Worm (Caenorhabditis elegans) whole organism, L1 larva: ENCODE results near the gene tbc-10.

ENCODE experiments used
- C16A3.4 ChIP-seq: fragments of 150-350 bp; optimal IDR thresholded peaks from 2 replicates; lab custom pipeline; 2014; ENCODE audit warnings: missing biosample characterization, missing genetic modification characterization
- C34B4.2 ChIP-seq: sonication (generic microtip); optimal IDR thresholded peaks from 2 replicates; lab custom pipeline; 2017; ENCODE audit warnings: mild to moderate bottlenecking, missing genetic modification characterization, missing compliant biosample characterization
- F16B12.6 ChIP-seq: fragments of 150-350 bp; optimal IDR thresholded peaks from 2 replicates; lab custom pipeline; 2014; ENCODE audit warnings: missing biosample characterization, missing genetic modification characterization
- aha-1 ChIP-seq: fragments of 150-350 bp; optimal IDR thresholded peaks from 2 replicates; lab custom pipeline; 2014; ENCODE audit warnings: missing biosample characterization, missing genetic modification characterization
- alr-1 ChIP-seq: fragments of 200-800 bp; sonication (Bioruptor generic); optimal IDR thresholded peaks from 2 replicates; lab custom pipeline; 2018; ENCODE audit warnings: borderline replicate concordance, mild to moderate bottlenecking, missing genetic modification characterization, missing compliant biosample characterization
- aly-2 ChIP-seq: fragments of 150-350 bp; optimal IDR thresholded peaks from 2 replicates; lab custom pipeline; 2014; ENCODE audit warnings: missing biosample characterization, missing genetic modification characterization
- ama-1 ChIP-seq: fragments of 150-350 bp; optimal IDR thresholded peaks from 2 replicates; lab custom pipeline; 2014
- blmp-1 ChIP-seq: fragments of 150-350 bp; optimal IDR thresholded peaks from 2 replicates; lab custom pipeline; 2014; ENCODE audit warnings: missing biosample characterization, missing genetic modification characterization
- ceh-63 ChIP-seq: fragments of 200-800 bp; sonication (Bioruptor generic); optimal IDR thresholded peaks from 2 replicates; lab custom pipeline; 2018; ENCODE audit warnings: mild to moderate bottlenecking, missing genetic modification characterization, missing compliant biosample characterization
- ceh-8 ChIP-seq: fragments of 200-800 bp; sonication (Bioruptor generic); optimal IDR thresholded peaks from 2 replicates; lab custom pipeline; 2018; ENCODE audit warnings: mild to moderate bottlenecking, missing genetic modification characterization, moderate library complexity, missing compliant biosample characterization
- ceh-88 ChIP-seq: fragments of 200-800 bp; sonication (Bioruptor generic); IDR thresholded peaks from 2 replicates; pipeline ENCODE4 v1.3.6; 2022; ENCODE audit warnings: missing genetic modification characterization, missing compliant biosample characterization
- dpl-1 ChIP-seq, 3 experiments: fragments of 150-350 bp in 2 of 3; sonication (generic microtip) in 1 of 3; optimal IDR thresholded peaks; 2 replicates each; lab custom pipeline; 2014 to 2017; ENCODE audit warnings: missing biosample characterization in 3 of 3, missing genetic modification characterization in 3 of 3, missing genetic modification reagents in 3 of 3
- efl-1 ChIP-seq, 4 experiments: fragments of 150-350 bp; optimal IDR thresholded peaks in 3 of 4; peaks in 1 of 4; 1 replicate in 1 of 4; 2 replicates in 3 of 4; lab custom pipeline; 2014; ENCODE audit warnings: missing biosample characterization in 2 of 4, missing genetic modification characterization in 2 of 4, missing genetic modification reagents in 2 of 4
- efl-3 ChIP-seq: fragments of 200-800 bp; sonication (Bioruptor generic); optimal IDR thresholded peaks from 2 replicates; lab custom pipeline; 2018; ENCODE audit warnings: mild to moderate bottlenecking, missing genetic modification characterization, missing compliant biosample characterization
- egl-13 ChIP-seq: sonication (generic microtip); optimal IDR thresholded peaks from 2 replicates; lab custom pipeline; 2016; ENCODE audit warnings: missing genotype, missing genetic modification reagents, missing genetic modification characterization, missing compliant biosample characterization
- egl-27 ChIP-seq, 2 experiments: fragments of 150-350 bp in 1 of 2; sonication (generic microtip); optimal IDR thresholded peaks; 3 replicates each; lab custom pipeline; 2017 to 2018; ENCODE audit warnings: missing biosample characterization in 2 of 2, missing genetic modification characterization in 2 of 2, missing genetic modification reagents in 2 of 2
- elt-3 ChIP-seq, 6 experiments: fragments of 150-350 bp in 1 of 6; sonication (generic microtip); optimal IDR thresholded peaks; 2 replicates each; lab custom pipeline; 2017 to 2018; ENCODE audit warnings: missing biosample characterization in 6 of 6, missing genetic modification characterization in 6 of 6, inconsistent platforms in 1 of 6
- fkh-10 ChIP-seq: sonication (generic microtip); optimal IDR thresholded peaks from 2 replicates; lab custom pipeline; 2017; ENCODE audit warnings: missing biosample characterization, missing genetic modification reagents, missing genetic modification characterization
- fkh-4 ChIP-seq: sonication (generic microtip); optimal IDR thresholded peaks from 2 replicates; lab custom pipeline; 2016; ENCODE audit warnings: missing compliant biosample characterization, missing genetic modification characterization, borderline replicate concordance
- fkh-8 ChIP-seq: sonication (generic microtip); optimal IDR thresholded peaks from 2 replicates; lab custom pipeline; 2016; ENCODE audit warnings: mild to moderate bottlenecking, missing genetic modification characterization, missing compliant biosample characterization
- grh-1 ChIP-seq: fragments of 200-800 bp; sonication (Bioruptor generic); IDR thresholded peaks from 2 replicates; pipeline ENCODE4 v1.3.6; 2022; ENCODE audit warnings: missing genetic modification reagents, missing genetic modification characterization, missing compliant biosample characterization
- hlh-17 ChIP-seq: fragments of 200-800 bp; sonication (Bioruptor generic); optimal IDR thresholded peaks from 2 replicates; lab custom pipeline; 2018; ENCODE audit warnings: missing genetic modification characterization, mild to moderate bottlenecking, missing compliant biosample characterization, moderate library complexity, borderline replicate concordance
- hpl-2 ChIP-seq: fragments of 150-350 bp; optimal IDR thresholded peaks from 2 replicates; lab custom pipeline; 2014; ENCODE audit warnings: missing biosample characterization, missing genetic modification reagents, missing genetic modification characterization
- irx-1 ChIP-seq: sonication (generic microtip); optimal IDR thresholded peaks from 2 replicates; lab custom pipeline; 2016; ENCODE audit warnings: missing genetic modification characterization, missing compliant biosample characterization
- jun-1 ChIP-seq: fragments of 150-350 bp; optimal IDR thresholded peaks from 2 replicates; lab custom pipeline; 2014; ENCODE audit warnings: missing biosample characterization, missing genetic modification reagents, missing genetic modification characterization
- lin-15B ChIP-seq: fragments of 150-350 bp; sonication (generic microtip); optimal IDR thresholded peaks from 3 replicates; lab custom pipeline; 2014; ENCODE audit warnings: missing biosample characterization, missing genetic modification characterization
- lin-35 ChIP-seq, 2 experiments: fragments of 150-350 bp; optimal IDR thresholded peaks; 2 replicates each; lab custom pipeline; 2014; ENCODE audit warnings: missing biosample characterization in 2 of 2, missing genetic modification characterization in 2 of 2, missing genetic modification reagents in 2 of 2
- lin-39 ChIP-seq: fragments of 150-350 bp; optimal IDR thresholded peaks from 2 replicates; lab custom pipeline; 2014; ENCODE audit warnings: missing biosample characterization, missing genetic modification reagents, missing genetic modification characterization
- mab-9 ChIP-seq: fragments of 200-800 bp; sonication (Bioruptor generic); IDR thresholded peaks from 2 replicates; pipeline ENCODE4 v1.3.6; 2022; ENCODE audit warnings: missing genetic modification reagents, missing genetic modification characterization, missing compliant biosample characterization
- mef-2 ChIP-seq: fragments of 150-350 bp; optimal IDR thresholded peaks from 2 replicates; lab custom pipeline; 2014; ENCODE audit warnings: missing biosample characterization, missing genetic modification characterization
- nhr-11 ChIP-seq: fragments of 150-350 bp; optimal IDR thresholded peaks from 2 replicates; lab custom pipeline; 2014; ENCODE audit warnings: missing biosample characterization, missing genetic modification characterization
- nhr-19 ChIP-seq: fragments of 200-800 bp; sonication (Bioruptor generic); conservative IDR thresholded peaks from 2 replicates; pipeline ENCODE4 v1.3.6; 2022; ENCODE audit warnings: missing genetic modification characterization, missing compliant biosample characterization
- nhr-237 ChIP-seq: fragments of 150-350 bp; optimal IDR thresholded peaks from 2 replicates; lab custom pipeline; 2014; ENCODE audit warnings: missing biosample characterization, missing genetic modification characterization
- nhr-28 ChIP-seq: fragments of 150-350 bp; optimal IDR thresholded peaks from 2 replicates; lab custom pipeline; 2014; ENCODE audit warnings: missing biosample characterization, missing genetic modification characterization
- nhr-47 ChIP-seq: sonication (generic microtip); optimal IDR thresholded peaks from 2 replicates; lab custom pipeline; 2016; ENCODE audit warnings: mild to moderate bottlenecking, missing genetic modification characterization, moderate library complexity, missing compliant biosample characterization
- nhr-77 ChIP-seq: fragments of 150-350 bp; optimal IDR thresholded peaks from 2 replicates; lab custom pipeline; 2014; ENCODE audit warnings: missing biosample characterization, missing genetic modification characterization
- nhr-90 ChIP-seq: sonication (generic microtip); optimal IDR thresholded peaks from 2 replicates; lab custom pipeline; 2016; ENCODE audit warnings: mild to moderate bottlenecking, missing genetic modification characterization, missing compliant biosample characterization; ENCODE audit not compliant: poor library complexity
- pag-3 ChIP-seq: sonication (generic microtip); optimal IDR thresholded peaks from 2 replicates; lab custom pipeline; 2017; ENCODE audit warnings: missing genetic modification characterization, mild to moderate bottlenecking, missing compliant biosample characterization, antibody characterized with exemption, borderline replicate concordance; ENCODE audit not compliant: insufficient read depth
- pax-3 ChIP-seq: fragments of 200-800 bp; sonication (Bioruptor generic); optimal IDR thresholded peaks from 2 replicates; lab custom pipeline; 2018; ENCODE audit warnings: mild to moderate bottlenecking, missing genetic modification characterization, moderate library complexity, missing compliant biosample characterization
- pqm-1 ChIP-seq: sonication (generic microtip); optimal IDR thresholded peaks from 3 replicates; lab custom pipeline; 2017; ENCODE audit warnings: missing biosample characterization, missing genetic modification characterization
- rnt-1 ChIP-seq: sonication (generic microtip); optimal IDR thresholded peaks from 2 replicates; lab custom pipeline; 2016; ENCODE audit warnings: mild to moderate bottlenecking, missing genetic modification characterization, moderate library complexity, missing compliant biosample characterization
- snu-23 ChIP-seq: sonication (generic microtip); optimal IDR thresholded peaks from 2 replicates; lab custom pipeline; 2016; ENCODE audit warnings: missing genetic modification characterization, missing compliant biosample characterization
- sptf-1 ChIP-seq: fragments of 150-350 bp; optimal IDR thresholded peaks from 2 replicates; lab custom pipeline; 2014; ENCODE audit warnings: missing biosample characterization, missing genetic modification characterization
- swsn-7 ChIP-seq: sonication (generic microtip); optimal IDR thresholded peaks from 2 replicates; lab custom pipeline; 2016; ENCODE audit warnings: missing genetic modification characterization, missing compliant biosample characterization
- tbx-2 ChIP-seq: sonication (generic microtip); optimal IDR thresholded peaks from 2 replicates; lab custom pipeline; 2016; ENCODE audit warnings: missing genetic modification characterization, missing compliant biosample characterization
- tlp-1 ChIP-seq: fragments of 150-350 bp; optimal IDR thresholded peaks from 2 replicates; lab custom pipeline; 2014; ENCODE audit warnings: missing biosample characterization, missing genetic modification characterization
- unc-98 ChIP-seq: fragments of 200-800 bp; sonication (Bioruptor generic); IDR thresholded peaks from 2 replicates; pipeline ENCODE4 v1.3.6; 2022; ENCODE audit warnings: missing genetic modification characterization, missing compliant biosample characterization
- vab-15 ChIP-seq: sonication (generic microtip); optimal IDR thresholded peaks from 2 replicates; lab custom pipeline; 2017; ENCODE audit warnings: missing genotype, mild to moderate bottlenecking, missing genetic modification characterization, missing compliant biosample characterization
- xbp-1 ChIP-seq: sonication (generic microtip); optimal IDR thresholded peaks from 2 replicates; lab custom pipeline; 2016; ENCODE audit warnings: missing genetic modification characterization, missing compliant biosample characterization
- zag-1 ChIP-seq: fragments of 150-350 bp; optimal IDR thresholded peaks from 2 replicates; lab custom pipeline; 2014; ENCODE audit warnings: missing biosample characterization, missing genetic modification characterization
- ztf-11 ChIP-seq, 2 experiments: sonication (generic microtip); optimal IDR thresholded peaks; 2 replicates each; lab custom pipeline; 2016 to 2017; ENCODE audit warnings: missing genetic modification characterization in 2 of 2, missing biosample characterization in 1 of 2, missing compliant biosample characterization in 1 of 2

The tbc-10 gene

ce11 chrIII:1034853-1035252 is 51.8 kb downstream of the tbc-10 start:
- TF ChIP-seq efl-1 (optimal IDR thresholded peaks at IDR 0.05; lab: Kevin White, UChicago) = no peak
- TF ChIP-seq efl-1 (GFP tag; optimal IDR thresholded peaks at IDR 0.05 in 1 of 2; lab: Kevin White, UChicago) = peak in 1 of 2 experiments; percentile 88
- TF ChIP-seq nhr-11 (tag; lab: Kevin White, UChicago) = no peak
- TF ChIP-seq aha-1 (tag; lab: Kevin White, UChicago) = no peak

ce11 chrIII:1037173-1037572 is 54.1 kb downstream of the tbc-10 start, which contains the start of the genes chin-1 and BE0003N10.1:
chin-1 (minus strand) TSS chrIII:1037212.
BE0003N10.1 (plus strand) TSS chrIII:1037492.
- peak; percentile 23 for TF ChIP-seq lin-15B (tag; lab: Kevin White, UChicago)
- TF ChIP-seq mef-2 (tag; lab: Kevin White, UChicago) = no peak
- TF ChIP-seq lin-35 (GFP tag; optimal IDR thresholded peaks at IDR 0.05; lab: Kevin White, UChicago) = peak; percentile 61 to 66
- no peak for TF ChIP-seq hlh-17 (GFP tag; lab: Kevin White, UChicago)
- no peak for TF ChIP-seq nhr-28
- TF ChIP-seq C16A3.4 (tag; lab: Kevin White, UChicago) = peak; percentile 12
- no peak for TF ChIP-seq fkh-8 (tag; lab: Kevin White, UChicago)
- TF ChIP-seq efl-3 (GFP tag; lab: Kevin White, UChicago) = no peak
- peak; percentile 24 for TF ChIP-seq irx-1 (tag; lab: Kevin White, UChicago)
- no peak for TF ChIP-seq nhr-47 (tag; lab: Kevin White, UChicago)
- TF ChIP-seq ceh-8 = no peak
- no peak for TF ChIP-seq ceh-88 (GFP tag; lab: Robert Waterston, UW)
- TF ChIP-seq unc-98 = no peak
- peak; percentile 7 for TF ChIP-seq aly-2 (tag; lab: Kevin White, UChicago)
- TF ChIP-seq blmp-1 (tag; lab: Kevin White, UChicago) = peak; percentile 39
- TF ChIP-seq aha-1 (tag; lab: Kevin White, UChicago) = no peak
- TF ChIP-seq mab-9 (GFP tag; lab: Robert Waterston, UW) = no peak
- TF ChIP-seq ztf-11 (tag; optimal IDR thresholded peaks at IDR 0.05; lab: Kevin White, UChicago) = no peak
- no peak for TF ChIP-seq elt-3 (tag; optimal IDR thresholded peaks at IDR 0.05; lab: Kevin White, UChicago)
- no peak for TF ChIP-seq pax-3 (tag; lab: Kevin White, UChicago)
- no peak for TF ChIP-seq zag-1 (tag; lab: Kevin White, UChicago)
- TF ChIP-seq rnt-1 = peak; percentile 67
- no peak for TF ChIP-seq C34B4.2 (tag; lab: Kevin White, UChicago)
- TF ChIP-seq egl-13 (tag; lab: Kevin White, UChicago) = no peak
- TF ChIP-seq xbp-1 (tag; lab: Kevin White, UChicago) = peak; percentile 61
- TF ChIP-seq hpl-2 (GFP tag; lab: Kevin White, UChicago) = no peak
- TF ChIP-seq sptf-1 (tag; lab: Kevin White, UChicago) = no peak
- no peak for TF ChIP-seq vab-15
- peak; percentile 65 for TF ChIP-seq snu-23 (GFP tag; lab: Kevin White, UChicago)
- peak; percentile 52 for TF ChIP-seq nhr-19
- TF ChIP-seq swsn-7 (tag; lab: Kevin White, UChicago) = peak; percentile 55
- TF ChIP-seq jun-1 (tag; lab: Kevin White, UChicago) = no peak
- no peak for TF ChIP-seq pag-3
- no peak for TF ChIP-seq ama-1 (lab: Kevin White, UChicago)
- peak; percentile 54 for TF ChIP-seq tbx-2
- TF ChIP-seq F16B12.6 (tag; lab: Kevin White, UChicago) = peak; percentile 42
- no peak for TF ChIP-seq alr-1 (tag; lab: Kevin White, UChicago)
- TF ChIP-seq nhr-77 (tag; lab: Kevin White, UChicago) = no peak
- TF ChIP-seq egl-27 (tag; optimal IDR thresholded peaks at IDR 0.05; lab: Kevin White, UChicago) = no peak
- no peak for TF ChIP-seq pqm-1 (tag; lab: Kevin White, UChicago)
- no peak for TF ChIP-seq ceh-63 (GFP tag; lab: Kevin White, UChicago)
- no peak for TF ChIP-seq grh-1 (GFP tag; lab: Robert Waterston, UW)
- no peak for TF ChIP-seq fkh-4 (tag; lab: Kevin White, UChicago)
- TF ChIP-seq nhr-90 = peak; percentile 42
- TF ChIP-seq tlp-1 (tag; lab: Kevin White, UChicago) = no peak
- no peak for TF ChIP-seq fkh-10 (GFP tag; lab: Kevin White, UChicago)
- TF ChIP-seq dpl-1 (GFP tag; optimal IDR thresholded peaks at IDR 0.05; lab: Kevin White, UChicago) = peak; percentile 47 to 74 (median 69)
- peak; percentile 85 for TF ChIP-seq lin-39
- no peak for TF ChIP-seq nhr-237
